Worm (Caenorhabditis elegans) whole organism, L2 larva: ENCODE measurements around the gene Y73C8C.12.

Source experiments
- F13H6.1 ChIP-seq: sonication (generic microtip); optimal IDR thresholded peaks from 2 replicates; lab custom pipeline; 2016; ENCODE audit warnings: missing genetic modification characterization, missing compliant biosample characterization
- ceh-16 ChIP-seq: fragments of 150-350 bp; optimal IDR thresholded peaks from 2 replicates; lab custom pipeline; 2014; ENCODE audit warnings: missing biosample characterization, missing genetic modification characterization
- elt-1 ChIP-seq: fragments of 150-350 bp; optimal IDR thresholded peaks from 2 replicates; lab custom pipeline; 2014; ENCODE audit warnings: missing biosample characterization, missing genetic modification characterization
- nhr-237 ChIP-seq: fragments of 150-350 bp; optimal IDR thresholded peaks from 2 replicates; lab custom pipeline; 2014; ENCODE audit warnings: missing biosample characterization, missing genetic modification characterization
- ztf-4 ChIP-seq: fragments of 150-350 bp; optimal IDR thresholded peaks from 2 replicates; lab custom pipeline; 2014; ENCODE audit warnings: missing biosample characterization, missing genetic modification characterization

- TF ChIP-seq ceh-16 (tag; lab: Kevin White, UChicago) (no peak), elt-1 (tag; lab: Kevin White, UChicago) (no peak), F13H6.1 (no peak), ztf-4 (tag; lab: Kevin White, UChicago) (no peak), nhr-237 (tag; lab: Kevin White, UChicago) (no peak)
Observed at ce11 chrV:3146932-3147331, 21.9 kb downstream of the Y73C8C.12 start, which contains the start of gene srab-11.
